Worm (Caenorhabditis elegans) whole organism, midembryonic: ENCODE measurements around the gene W06D12.6.

Experiments
- T22C8.4 ChIP-seq: fragments of 200-800 bp; sonication (Bioruptor generic); IDR thresholded peaks from 2 replicates; pipeline ENCODE4 v1.3.6; 2022; ENCODE audit warnings: missing genetic modification characterization, missing compliant biosample characterization
- cog-1 ChIP-seq: sonication (generic microtip); optimal IDR thresholded peaks from 2 replicates; lab custom pipeline; 2016; ENCODE audit warnings: missing genetic modification characterization, missing compliant biosample characterization
- flt-1 ChIP-seq: fragments of 200-800 bp; sonication (Bioruptor generic); IDR thresholded peaks from 2 replicates; pipeline ENCODE4 v1.3.6; 2022; ENCODE audit warnings: missing genetic modification characterization, missing compliant biosample characterization
- klf-2 ChIP-seq: fragments of 200-800 bp; sonication (Bioruptor generic); conservative IDR thresholded peaks from 2 replicates; pipeline ENCODE4 v1.3.6; 2022; ENCODE audit warnings: missing genetic modification reagents, missing genetic modification characterization, missing compliant biosample characterization
- med-1 ChIP-seq: sonication (generic microtip); optimal IDR thresholded peaks from 2 replicates; lab custom pipeline; 2017; ENCODE audit warnings: missing genetic modification characterization, mild to moderate bottlenecking, missing compliant biosample characterization, antibody characterized with exemption, missing genetic modification reagents; ENCODE audit not compliant: insufficient read depth
- ref-1 ChIP-seq: fragments of 200-800 bp; sonication (Bioruptor generic); conservative IDR thresholded peaks from 2 replicates; pipeline ENCODE4 v1.3.6; 2022; ENCODE audit warnings: missing genetic modification reagents, missing genetic modification characterization, missing compliant biosample characterization
- tab-1 ChIP-seq: fragments of 200-800 bp; sonication (Bioruptor generic); IDR thresholded peaks from 2 replicates; pipeline ENCODE4 v1.3.6; 2022; ENCODE audit warnings: missing genetic modification characterization, missing compliant biosample characterization
- ztf-23 ChIP-seq: fragments of 200-800 bp; sonication (Bioruptor generic); IDR thresholded peaks from 2 replicates; pipeline ENCODE4 v1.3.6; 2022; ENCODE audit warnings: missing genetic modification reagents, missing genetic modification characterization, missing compliant biosample characterization
- ztf-29 ChIP-seq: fragments of 200-800 bp; sonication (Bioruptor generic); IDR thresholded peaks from 2 replicates; pipeline ENCODE4 v1.3.6; 2022; ENCODE audit warnings: missing genetic modification reagents, missing genetic modification characterization, missing compliant biosample characterization

Gene W06D12.6

DNA sequence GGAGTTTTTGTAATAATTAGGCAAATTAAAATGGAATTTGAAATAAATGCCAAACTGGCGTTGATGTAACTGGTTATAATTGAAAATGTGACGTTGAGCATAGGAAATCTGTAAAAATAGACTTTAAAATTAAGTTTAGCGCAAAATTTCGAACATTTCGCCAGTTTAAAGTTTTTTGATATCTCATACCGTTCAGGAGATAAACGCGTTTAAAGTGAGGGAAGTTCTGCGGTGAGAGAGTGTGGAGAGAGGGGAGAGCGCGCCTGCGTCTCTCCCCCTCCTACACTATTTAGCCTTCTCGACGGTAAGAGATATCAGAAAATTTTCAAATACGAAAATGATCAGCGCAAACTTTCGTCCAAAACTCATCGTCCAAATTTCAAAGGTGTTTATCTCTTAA, 29.4 kb upstream of the W06D12.6 start, which contains the start of gene str-92:
Gene str-92, minus strand, starts transcription at position 101 of the 400 bp plus-strand sequence.
- TF ChIP-seq cog-1 (tag; lab: Kevin White, UChicago) (no peak), ref-1 (GFP tag; lab: Robert Waterston, UW) (no peak), tab-1 (GFP tag; lab: Robert Waterston, UW) (no peak), ztf-29 (GFP tag; lab: Robert Waterston, UW) (no peak), T22C8.4 (GFP tag; lab: Robert Waterston, UW) (no peak), flt-1 (GFP tag; lab: Robert Waterston, UW) (no peak), ztf-23 (no peak), med-1 (GFP tag; lab: Kevin White, UChicago) (no peak), klf-2 (GFP tag; lab: Robert Waterston, UW) (no peak)

DNA sequence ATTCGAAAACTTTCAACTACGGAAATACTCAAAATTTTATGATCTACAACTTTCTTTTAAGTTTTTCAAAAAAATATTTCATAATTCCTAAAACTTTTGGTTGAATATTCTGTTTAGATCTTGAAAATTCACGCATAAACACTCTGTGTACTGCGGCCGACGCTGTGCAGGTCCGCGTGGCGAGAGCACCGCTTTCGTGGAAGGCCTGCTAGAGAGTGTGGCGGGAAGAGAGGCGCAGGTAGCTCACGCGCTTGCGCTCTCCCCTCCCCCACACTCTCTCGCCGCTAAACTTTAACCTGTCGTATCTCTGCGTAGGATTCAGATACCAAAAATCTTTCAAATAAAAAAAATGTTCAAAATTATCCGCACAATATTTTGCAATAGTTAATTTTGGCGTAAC, 22.6 kb upstream of the W06D12.6 start:
- TF ChIP-seq med-1 (GFP tag; lab: Kevin White, UChicago) (no peak), cog-1 (tag; lab: Kevin White, UChicago) (no peak), ztf-29 (GFP tag; lab: Robert Waterston, UW) (no peak), klf-2 (GFP tag; lab: Robert Waterston, UW) (no peak), ref-1 (GFP tag; lab: Robert Waterston, UW) (no peak), flt-1 (GFP tag; lab: Robert Waterston, UW) (no peak), tab-1 (GFP tag; lab: Robert Waterston, UW) (no peak), ztf-23 (no peak), T22C8.4 (GFP tag; lab: Robert Waterston, UW) (no peak)

DNA sequence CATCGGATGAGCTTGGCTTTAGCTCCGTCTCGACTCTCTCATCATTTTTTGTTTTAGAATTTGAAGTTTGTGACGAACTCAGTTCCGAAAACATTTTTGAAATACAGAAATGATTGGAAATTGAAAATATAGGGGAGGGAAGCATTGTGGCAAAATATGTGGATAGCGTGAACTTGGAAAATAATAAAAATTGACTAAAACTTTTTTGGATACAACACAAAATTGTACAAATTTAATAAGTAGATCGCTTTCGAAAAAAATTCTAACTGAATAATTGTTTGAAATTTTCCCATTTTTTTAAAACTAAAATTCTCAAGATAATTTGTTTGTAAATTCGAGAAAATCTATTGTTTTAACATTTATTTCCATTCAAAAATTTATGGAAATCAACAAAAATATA, 22.2 kb upstream of the W06D12.6 start, which contains the start of gene F59A1.15:
Gene F59A1.15, minus strand, starts transcription at position 101 of the 400 bp plus-strand sequence.
- TF ChIP-seq klf-2 (GFP tag; lab: Robert Waterston, UW) (no peak), ztf-29 (GFP tag; lab: Robert Waterston, UW) (no peak), med-1 (GFP tag; lab: Kevin White, UChicago) (no peak), tab-1 (GFP tag; lab: Robert Waterston, UW) (no peak)

DNA sequence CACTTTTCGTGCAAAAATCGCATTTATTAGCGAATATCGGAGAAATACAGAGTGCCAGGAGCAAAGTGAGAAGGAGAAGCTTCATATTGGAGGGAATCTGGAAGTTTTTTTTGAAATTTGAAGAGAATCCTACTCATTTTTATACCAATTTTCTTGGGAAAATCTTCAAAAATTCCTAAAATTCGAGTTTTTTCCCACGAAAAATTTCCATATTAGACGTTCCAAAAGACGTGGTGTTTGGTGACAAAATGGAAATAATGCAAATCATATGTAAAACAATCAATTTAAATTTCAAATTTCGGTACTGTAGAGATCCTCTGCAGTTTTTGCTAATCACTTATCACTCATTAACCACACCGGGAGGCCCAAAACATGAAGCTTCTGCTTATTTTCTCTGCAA, 21.1 kb upstream of the W06D12.6 start, which contains the start of the genes F59A1.16 and F59A1.6:
Gene F59A1.16, minus strand, starts transcription at position 101 of the 400 bp plus-strand sequence.
Gene F59A1.6, plus strand, starts transcription at position 285 of the 400 bp plus-strand sequence.
- TF ChIP-seq ref-1 (GFP tag; lab: Robert Waterston, UW) (no peak), tab-1 (GFP tag; lab: Robert Waterston, UW) (no peak), ztf-23 (no peak), T22C8.4 (GFP tag; lab: Robert Waterston, UW) (no peak), flt-1 (GFP tag; lab: Robert Waterston, UW) (no peak), klf-2 (GFP tag; lab: Robert Waterston, UW) (no peak), med-1 (GFP tag; lab: Kevin White, UChicago) (no peak), cog-1 (tag; lab: Kevin White, UChicago) (no peak), ztf-29 (GFP tag; lab: Robert Waterston, UW) (no peak)

DNA sequence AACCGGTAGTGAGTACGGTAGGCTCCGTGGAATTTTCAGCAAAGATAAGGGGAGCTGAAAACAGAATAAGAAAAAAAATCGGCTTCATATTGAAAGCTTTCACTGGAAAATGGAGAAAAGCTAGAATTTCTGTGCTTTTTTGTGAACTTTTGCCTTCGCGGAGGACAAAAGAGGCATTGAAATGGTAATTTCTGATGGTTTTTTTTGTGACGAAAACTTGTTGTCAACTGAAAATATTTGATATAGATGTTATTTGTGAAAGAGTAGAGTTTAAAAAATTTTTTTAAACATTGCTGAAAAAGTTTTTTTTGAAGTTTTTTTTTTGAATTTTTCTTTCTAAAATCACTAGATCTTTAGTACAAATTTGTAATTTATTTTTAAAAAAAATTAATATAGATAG, 19.1 kb upstream of the W06D12.6 start, which contains the start of gene F59A1.18:
Gene F59A1.18, minus strand, starts transcription at position 101 of the 400 bp plus-strand sequence.
- TF ChIP-seq flt-1 (GFP tag; lab: Robert Waterston, UW) (no peak), klf-2 (GFP tag; lab: Robert Waterston, UW) (no peak), ref-1 (GFP tag; lab: Robert Waterston, UW) (no peak), T22C8.4 (GFP tag; lab: Robert Waterston, UW) (no peak), cog-1 (tag; lab: Kevin White, UChicago) (no peak), ztf-23 (no peak), med-1 (GFP tag; lab: Kevin White, UChicago) (no peak), tab-1 (GFP tag; lab: Robert Waterston, UW) (no peak), ztf-29 (GFP tag; lab: Robert Waterston, UW) (no peak)

DNA sequence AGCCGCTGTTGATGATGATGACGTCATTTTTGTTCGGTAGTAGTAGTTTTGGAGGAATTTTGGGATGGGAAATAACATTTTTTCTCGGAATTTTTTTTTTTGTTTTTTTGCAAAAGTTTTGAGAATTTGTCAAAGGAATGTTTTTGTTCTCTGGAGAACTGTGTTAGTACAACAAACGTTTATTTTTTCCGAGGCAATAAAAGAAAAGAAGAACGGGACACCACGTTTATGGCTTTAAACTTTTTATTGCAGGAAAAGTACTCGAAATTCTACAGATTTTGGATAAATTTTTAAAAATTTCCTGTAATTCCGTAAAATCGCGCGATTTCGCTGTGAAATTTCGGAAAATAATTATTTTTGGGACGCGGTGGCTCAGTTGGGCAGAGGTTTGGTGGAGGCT, 15.0 kb upstream of the W06D12.6 start, which contains the start of gene F59A1.13:
Gene F59A1.13, minus strand, starts transcription at position 101 of the 400 bp plus-strand sequence.
- TF ChIP-seq ztf-29 (GFP tag; lab: Robert Waterston, UW): no peak
- TF ChIP-seq klf-2 (GFP tag; lab: Robert Waterston, UW): no peak
- no peak for TF ChIP-seq ref-1 (GFP tag; lab: Robert Waterston, UW)
- TF ChIP-seq T22C8.4 (GFP tag; lab: Robert Waterston, UW): no peak
- TF ChIP-seq tab-1 (GFP tag; lab: Robert Waterston, UW): no peak
- TF ChIP-seq flt-1 (GFP tag; lab: Robert Waterston, UW): no peak
- TF ChIP-seq cog-1 (tag; lab: Kevin White, UChicago): no peak
- no peak for TF ChIP-seq med-1 (GFP tag; lab: Kevin White, UChicago)
- TF ChIP-seq ztf-23: no peak

DNA sequence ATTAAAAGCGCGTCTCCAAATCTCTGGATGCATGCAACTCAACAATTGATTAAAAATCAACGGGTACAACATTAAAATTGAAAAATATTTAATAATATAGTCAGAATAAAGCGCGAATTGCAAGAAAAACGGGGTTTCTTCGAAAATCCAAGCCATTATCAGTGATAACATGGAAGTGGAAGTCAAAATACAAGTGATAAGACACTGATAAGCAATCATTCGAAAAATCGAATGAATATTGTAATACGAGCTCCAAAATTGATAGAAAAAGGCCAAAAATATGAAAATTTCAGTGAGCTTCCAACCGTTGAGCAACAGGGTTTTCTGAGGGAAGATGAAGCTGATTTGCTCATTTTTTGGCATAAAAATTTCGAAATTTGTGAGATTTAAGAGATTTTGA, 11.7 kb upstream of the W06D12.6 start:
- TF ChIP-seq cog-1 (tag; lab: Kevin White, UChicago) (no peak), T22C8.4 (GFP tag; lab: Robert Waterston, UW) (no peak), flt-1 (GFP tag; lab: Robert Waterston, UW) (no peak), ref-1 (GFP tag; lab: Robert Waterston, UW) (no peak), klf-2 (GFP tag; lab: Robert Waterston, UW) (no peak), ztf-29 (GFP tag; lab: Robert Waterston, UW) (no peak), med-1 (GFP tag; lab: Kevin White, UChicago) (no peak), tab-1 (GFP tag; lab: Robert Waterston, UW) (no peak), ztf-23 (no peak)

DNA sequence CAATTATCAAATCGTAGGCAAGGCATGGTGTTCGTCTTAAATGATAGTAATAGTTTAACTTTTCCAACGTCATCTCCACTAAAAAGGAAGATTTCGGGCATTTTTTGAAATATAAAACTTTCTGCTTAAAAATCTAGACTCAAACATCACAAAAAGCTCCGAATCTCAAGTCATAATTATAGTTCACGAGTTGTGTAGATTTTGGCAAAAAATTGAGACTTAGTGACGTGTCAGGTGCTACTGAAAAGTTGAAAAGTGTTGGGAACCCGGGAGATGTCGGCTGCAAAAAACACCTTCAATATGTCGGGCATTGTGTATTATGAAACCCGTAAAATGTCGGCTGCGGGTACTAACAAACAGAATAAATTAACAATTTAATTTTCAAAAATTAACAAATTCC, 10.1 kb upstream of the W06D12.6 start, which contains the start of gene Y26G10.1:
Gene Y26G10.1, minus strand, starts transcription at position 101 of the 400 bp plus-strand sequence.
- TF ChIP-seq cog-1 (tag; lab: Kevin White, UChicago) (no peak), klf-2 (GFP tag; lab: Robert Waterston, UW) (no peak), ztf-23 (no peak), ztf-29 (GFP tag; lab: Robert Waterston, UW) (no peak), flt-1 (GFP tag; lab: Robert Waterston, UW) (no peak), tab-1 (GFP tag; lab: Robert Waterston, UW) (no peak), med-1 (GFP tag; lab: Kevin White, UChicago) (no peak), ref-1 (GFP tag; lab: Robert Waterston, UW) (no peak), T22C8.4 (GFP tag; lab: Robert Waterston, UW) (no peak)
